Fruit fly (Drosophila melanogaster): ENCODE measurements around the gene CG32409.
A peak's percentile ranks its signal among the peaks of the same experiment; 100 is the strongest.

CG32409 gene

DNA sequence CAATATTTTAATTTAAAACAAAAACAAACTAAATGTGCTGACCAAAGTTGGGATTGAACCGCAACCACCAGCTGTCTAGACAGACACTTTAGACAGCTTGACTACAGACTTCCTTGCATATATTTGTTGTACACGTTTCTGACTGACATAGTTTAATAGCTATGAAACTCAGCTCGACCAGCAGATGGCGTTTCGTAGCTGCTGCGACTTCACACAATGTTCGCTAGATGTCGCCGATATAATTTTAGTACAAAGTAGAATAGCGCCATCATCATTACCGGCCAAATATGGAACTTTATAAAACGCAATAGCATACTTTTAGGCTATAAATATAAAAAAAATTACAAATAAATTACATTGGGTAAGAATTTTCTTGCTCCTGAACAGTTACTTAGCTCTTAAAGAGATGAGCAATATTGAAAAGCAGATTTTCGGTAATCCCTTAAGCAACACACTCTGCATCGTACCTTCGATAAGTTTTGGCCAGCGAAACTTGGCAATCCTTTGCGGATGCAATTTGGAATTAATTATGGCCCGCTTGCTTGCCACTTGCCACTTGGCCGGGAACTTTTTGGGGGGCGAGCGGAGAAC lies 29.6 kb upstream of the CG32409 start (continued):
- TF ChIP-seq Atf3 (GFP tag; optimal IDR thresholded peaks at IDR 0.05) (peak; percentile 15), CG10366 (GFP tag; IDR thresholded peaks at IDR 0.05) (peak; percentile 78), Neu2 (GFP tag; optimal IDR thresholded peaks at IDR 0.05; ENCODE audit: borderline replicate concordance) (no peak), ara (GFP tag; IDR thresholded peaks at IDR 0.05) (peak; percentile 58), CG8290 (GFP tag; optimal IDR thresholded peaks at IDR 0.05) (peak; percentile 94), CG8290 (tag; optimal IDR thresholded peaks at IDR 0.05) (no peak), H15 (GFP tag; IDR thresholded peaks at IDR 0.05) (peak; percentile 77), chm (GFP tag; IDR thresholded peaks at IDR 0.05) (peak; percentile 74), gcm (GFP tag; optimal IDR thresholded peaks at IDR 0.05) (peak; percentile 11), Deaf1 (tag; optimal IDR thresholded peaks at IDR 0.05) (peak; percentile 51), CG10267 (tag; optimal IDR thresholded peaks at IDR 0.05) (peak; percentile 82), YL-1 (GFP tag; optimal IDR thresholded peaks at IDR 0.05) (no peak), ems (GFP tag; optimal IDR thresholded peaks at IDR 0.05) (peak; percentile 59), pan (optimal IDR thresholded peaks at IDR 0.05) (no peak), pan (GFP tag; optimal IDR thresholded peaks at IDR 0.05 in 1 of 2, IDR thresholded peaks at IDR 0.05 in 1 of 2) (peak in 1 of 2 experiments; percentile 75), Blimp-1 (GFP tag; optimal IDR thresholded peaks at IDR 0.05) (peak; percentile 71), HmgZ (tag; optimal IDR thresholded peaks at IDR 0.05) (peak; percentile 72)

DNA sequence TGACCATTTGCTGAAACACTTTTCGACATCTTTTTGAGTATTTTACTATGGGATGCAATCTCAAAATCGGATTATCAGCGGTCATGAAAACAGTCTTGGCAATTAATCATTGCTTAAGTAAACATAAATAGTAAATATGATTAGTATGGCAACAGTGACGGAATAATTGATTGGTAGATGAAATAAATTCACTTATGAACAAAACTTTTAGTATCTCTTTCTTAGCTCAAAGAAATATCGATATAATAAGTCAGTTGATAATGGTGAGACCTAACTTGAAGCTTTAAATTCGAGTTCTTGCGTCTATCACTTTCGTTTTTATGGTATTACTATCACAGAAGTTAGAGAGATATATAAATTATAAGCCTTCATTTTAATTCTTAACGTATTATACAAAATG lies 28.1 kb upstream of the CG32409 start, which contains the start of gene CG5568:
TSS of gene CG5568 (plus strand) at position 301 of the 400 bp plus-strand sequence.
- no peak for TF ChIP-seq gsb-n (tag; optimal IDR thresholded peaks at IDR 0.05)
- TF ChIP-seq CG4328 (GFP tag; optimal IDR thresholded peaks at IDR 0.05): no peak
- TF ChIP-seq D19B (GFP tag; optimal IDR thresholded peaks at IDR 0.05): no peak
- TF ChIP-seq Mrtf (GFP tag; IDR thresholded peaks at IDR 0.05): no peak
- TF ChIP-seq gro (GFP tag; optimal IDR thresholded peaks at IDR 0.05): no peak
- no peak for TF ChIP-seq jing (GFP tag; optimal IDR thresholded peaks at IDR 0.05)
- TF ChIP-seq Dek (tag; optimal IDR thresholded peaks at IDR 0.05): no peak

DNA sequence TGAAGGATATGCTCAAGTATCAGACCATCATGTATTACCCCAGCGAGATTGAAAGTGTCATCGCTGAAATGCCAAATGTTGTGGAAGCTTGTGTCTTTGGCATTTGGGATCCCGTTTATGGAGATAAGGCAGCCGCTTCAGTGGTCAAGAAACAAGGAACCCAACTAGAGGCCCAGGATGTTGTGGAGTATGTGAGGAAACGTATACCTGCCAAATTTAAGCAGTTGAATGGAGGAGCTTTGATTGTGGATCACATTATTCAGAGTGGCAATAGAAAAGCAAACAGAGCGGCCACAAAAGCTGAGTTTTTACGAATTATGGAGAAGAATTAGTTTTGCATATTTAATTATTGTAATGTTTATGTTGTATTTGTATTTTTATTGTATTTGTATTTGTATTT lies 26.3 kb upstream of the CG32409 start, which contains the start of gene CG18586:
TSS of gene CG18586 (plus strand) at position 301 of the 400 bp plus-strand sequence.
- TF ChIP-seq CG4282 (GFP tag; optimal IDR thresholded peaks at IDR 0.05) (no peak), disco-r (GFP tag; optimal IDR thresholded peaks at IDR 0.05) (no peak), CG18476 (GFP tag; optimal IDR thresholded peaks at IDR 0.05) (no peak), pita (GFP tag; optimal IDR thresholded peaks at IDR 0.05) (no peak), Lhr (GFP tag; optimal IDR thresholded peaks at IDR 0.05) (no peak), cad (GFP tag; optimal IDR thresholded peaks at IDR 0.05) (no peak), onecut (GFP tag; IDR thresholded peaks at IDR 0.05) (no peak), CG8359 (GFP tag; optimal IDR thresholded peaks at IDR 0.05; ENCODE audit: borderline replicate concordance) (no peak)

DNA sequence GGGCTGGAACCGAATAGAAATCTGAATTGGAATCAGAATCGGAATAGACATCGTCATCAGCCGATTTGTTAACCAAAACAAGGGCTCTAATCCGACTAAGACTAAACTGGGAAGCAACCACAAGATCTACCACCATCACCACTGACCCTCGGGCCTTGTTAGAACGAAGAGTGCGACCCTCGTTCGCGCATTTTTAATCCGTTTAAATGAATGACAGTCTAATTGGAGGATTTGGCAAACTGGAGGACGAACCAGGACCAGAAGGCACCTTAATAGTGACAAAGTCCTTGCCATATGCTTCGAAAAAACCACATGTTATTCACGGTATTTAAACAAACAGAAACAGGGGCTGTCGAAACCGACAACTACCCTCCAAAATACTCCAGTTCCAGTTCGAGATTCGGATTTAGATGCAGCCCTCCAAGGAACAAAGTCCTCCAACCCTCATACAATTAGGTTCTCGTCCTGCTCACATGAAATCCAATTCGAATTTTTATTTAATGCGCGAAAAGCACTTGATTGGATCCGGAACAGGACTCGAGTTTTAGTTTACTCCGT lies 20.5 kb upstream of the CG32409 start:
- TF ChIP-seq p53 (GFP tag; optimal IDR thresholded peaks at IDR 0.05) (no peak), tap (tag; optimal IDR thresholded peaks at IDR 0.05) (peak; percentile 51), pros (GFP tag; optimal IDR thresholded peaks at IDR 0.05) (peak; percentile 69), oc (tag; optimal IDR thresholded peaks at IDR 0.05) (peak; percentile 43), CG18476 (GFP tag; optimal IDR thresholded peaks at IDR 0.05) (peak; percentile 18), insv (GFP tag; optimal IDR thresholded peaks at IDR 0.05) (peak in 1 of 2 experiments; percentile 92), CG30431 (GFP tag; optimal IDR thresholded peaks at IDR 0.05) (no peak), Gsc (GFP tag; IDR thresholded peaks at IDR 0.05) (no peak), Hr3 (GFP tag; optimal IDR thresholded peaks at IDR 0.05) (no peak), gsb-n (tag; optimal IDR thresholded peaks at IDR 0.05) (peak; percentile 61), sima (GFP tag; optimal IDR thresholded peaks at IDR 0.05) (no peak)
